Worm (Caenorhabditis elegans): ENCODE results near the gene fbxa-194.

DNA sequence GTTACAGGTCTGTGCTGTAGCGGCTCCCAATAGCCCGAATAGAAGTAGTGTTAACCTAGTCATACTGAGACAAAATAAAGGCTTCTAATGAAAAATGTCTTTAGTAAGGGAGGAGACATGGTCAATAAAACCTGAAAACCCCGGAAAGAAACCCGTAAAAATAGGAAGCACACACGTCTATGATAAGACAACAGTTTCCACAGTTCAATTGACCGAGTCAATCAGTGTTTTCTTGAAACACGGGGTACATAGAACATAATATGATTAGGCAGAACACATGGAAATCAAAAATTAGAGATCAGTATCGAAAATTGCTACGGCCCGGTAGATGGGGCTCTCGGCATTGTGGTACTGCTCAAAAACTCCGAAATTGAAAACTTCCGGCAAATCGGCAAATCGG, 27.4 kb downstream of the fbxa-194 start, which contains the start of gene clec-49:
- TF ChIP-seq mdl-1 (tag; optimal IDR thresholded peaks at IDR 0.05) (no peak), blmp-1 (tag; optimal IDR thresholded peaks at IDR 0.05) (no peak), C04F5.9 (tag; optimal IDR thresholded peaks at IDR 0.05) (no peak), ztf-11 (tag; optimal IDR thresholded peaks at IDR 0.05) (no peak), nhr-12 (tag; optimal IDR thresholded peaks at IDR 0.05) (no peak), nhr-77 (tag; optimal IDR thresholded peaks at IDR 0.05) (no peak), unc-86 (tag; optimal IDR thresholded peaks at IDR 0.05) (no peak), fos-1 (tag; optimal IDR thresholded peaks at IDR 0.05) (no peak), nhr-28 (tag; optimal IDR thresholded peaks at IDR 0.05) (no peak)

All from whole organism, L1 larva.